Fruit fly (Drosophila melanogaster) whole organism, embryonic: ENCODE results near the gene CG6006.
A peak's percentile ranks its signal among the peaks of the same experiment; 100 is the strongest.

ENCODE experiments used
- Abd-B ChIP-seq: fragments of 200-800 bp; sonication (Bioruptor generic); optimal IDR thresholded peaks from 2 replicates; lab custom pipeline; 2018; ENCODE audit warnings: missing biosample characterization, mild to moderate bottlenecking, missing genetic modification characterization, moderate library complexity
- Adf1 ChIP-seq: fragments of 200-800 bp; sonication (Bioruptor generic); IDR thresholded peaks from 2 replicates; pipeline ENCODE4 v1.3.6; 2022; ENCODE audit warnings: missing biosample characterization, missing genetic modification characterization
- B-H1 ChIP-seq: fragments of 200-800 bp; sonication (Bioruptor generic); IDR thresholded peaks from 3 replicates; pipeline ENCODE4 v1.3.6; 2022; ENCODE audit warnings: missing biosample characterization, missing genetic modification characterization
- CG10565 ChIP-seq: fragments of 200-800 bp; sonication (Bioruptor generic); optimal IDR thresholded peaks from 3 replicates; lab custom pipeline; 2016; ENCODE audit warnings: missing biosample characterization, mild to moderate bottlenecking, missing genetic modification characterization
- CG12071 ChIP-seq: fragments of 200-800 bp; sonication (Bioruptor generic); optimal IDR thresholded peaks from 3 replicates; lab custom pipeline; 2018; ENCODE audit warnings: missing biosample characterization, mild to moderate bottlenecking, missing genetic modification characterization
- CG12744 ChIP-seq: fragments of 200-800 bp; sonication (Bioruptor generic); optimal IDR thresholded peaks from 2 replicates; lab custom pipeline; 2016; ENCODE audit warnings: missing biosample characterization, missing genetic modification characterization
- CG12769 ChIP-seq: fragments of 200-800 bp; sonication (Bioruptor generic); optimal IDR thresholded peaks from 2 replicates; lab custom pipeline; 2019; ENCODE audit warnings: missing biosample characterization, mild to moderate bottlenecking, missing genetic modification characterization, moderate library complexity
- CG14710 ChIP-seq: fragments of 200-800 bp; sonication (Bioruptor generic); optimal IDR thresholded peaks from 3 replicates; lab custom pipeline; 2019; ENCODE audit warnings: missing biosample characterization, mild to moderate bottlenecking, missing genetic modification characterization, moderate library complexity
- CG15479 ChIP-seq: fragments of 200-800 bp; sonication (Bioruptor generic); optimal IDR thresholded peaks from 3 replicates; lab custom pipeline; 2019; ENCODE audit warnings: missing biosample characterization, mild to moderate bottlenecking, missing genetic modification characterization, moderate library complexity
- CG17385 ChIP-seq: fragments of 200-800 bp; sonication (Bioruptor generic); optimal IDR thresholded peaks from 3 replicates; lab custom pipeline; 2018; ENCODE audit warnings: missing biosample characterization, mild to moderate bottlenecking, missing genetic modification characterization
- CG17568 ChIP-seq: fragments of 200-800 bp; sonication (Bioruptor generic); optimal IDR thresholded peaks from 2 replicates; lab custom pipeline; 2018; ENCODE audit warnings: missing biosample characterization, mild to moderate bottlenecking, missing genetic modification characterization, moderate library complexity
- CG18599 ChIP-seq: fragments of 200-800 bp; sonication (Bioruptor generic); optimal IDR thresholded peaks from 3 replicates; lab custom pipeline; 2017; ENCODE audit warnings: missing biosample characterization, missing genetic modification characterization, mild to moderate bottlenecking, moderate library complexity, missing genetic modification reagents
- CG18764 ChIP-seq: fragments of 200-800 bp; sonication (Bioruptor generic); optimal IDR thresholded peaks from 3 replicates; lab custom pipeline; 2016; ENCODE audit warnings: missing biosample characterization, missing genetic modification characterization
- CG30403 ChIP-seq: fragments of 200-800 bp; sonication (Bioruptor generic); optimal IDR thresholded peaks from 3 replicates; lab custom pipeline; 2016; ENCODE audit warnings: missing biosample characterization, missing genetic modification characterization
- CG43689 ChIP-seq: fragments of 200-800 bp; sonication (Bioruptor generic); IDR thresholded peaks from 2 replicates; pipeline ENCODE4 v1.3.6; 2022; ENCODE audit warnings: missing biosample characterization, missing genetic modification characterization
- CG4820 ChIP-seq: fragments of 200-800 bp; sonication (Bioruptor generic); optimal IDR thresholded peaks from 3 replicates; lab custom pipeline; 2016; ENCODE audit warnings: missing biosample characterization, missing genetic modification characterization
- CG7786 ChIP-seq: fragments of 200-800 bp; sonication (Bioruptor generic); optimal IDR thresholded peaks from 2 replicates; lab custom pipeline; 2016; ENCODE audit warnings: missing biosample characterization, missing genetic modification characterization
- Camta ChIP-seq: fragments of 200-800 bp; sonication (Bioruptor generic); optimal IDR thresholded peaks from 2 replicates; lab custom pipeline; 2016; ENCODE audit warnings: missing biosample characterization, missing genetic modification characterization
- D19A ChIP-seq: fragments of 200-800 bp; optimal IDR thresholded peaks from 3 replicates; lab custom pipeline; 2019; ENCODE audit warnings: missing biosample characterization, mild to moderate bottlenecking, missing genetic modification characterization, moderate library complexity
- Deaf1 ChIP-seq: fragments of 200-800 bp; optimal IDR thresholded peaks from 3 replicates; lab custom pipeline; 2019; ENCODE audit warnings: missing biosample characterization, mild to moderate bottlenecking, missing genetic modification characterization, moderate library complexity
- Dref ChIP-seq: fragments of 200-800 bp; sonication (Bioruptor generic); IDR thresholded peaks from 2 replicates; pipeline ENCODE4 v1.3.6; 2022; ENCODE audit warnings: missing biosample characterization, missing genetic modification characterization
- E2f1 ChIP-seq: fragments of 200-800 bp; sonication (Bioruptor generic); IDR thresholded peaks from 2 replicates; pipeline ENCODE4 v1.3.6; 2022; ENCODE audit warnings: missing biosample characterization, missing genetic modification characterization
- HmgD ChIP-seq: fragments of 200-800 bp; sonication (Bioruptor generic); optimal IDR thresholded peaks from 3 replicates; lab custom pipeline; 2016; ENCODE audit warnings: missing biosample characterization, missing genetic modification characterization
- Hmr ChIP-seq: fragments of 200-800 bp; sonication (Bioruptor generic); optimal IDR thresholded peaks from 3 replicates; lab custom pipeline; 2017; ENCODE audit warnings: mild to moderate bottlenecking, missing biosample characterization, missing genetic modification reagents, missing genetic modification characterization
- Hr51 ChIP-seq, 2 experiments: fragments of 200-800 bp; sonication (Bioruptor generic); optimal IDR thresholded peaks; 2 replicates in 1 of 2; 3 replicates in 1 of 2; lab custom pipeline; 2016 to 2018; ENCODE audit warnings: missing biosample characterization in 2 of 2, missing genetic modification characterization in 2 of 2, mild to moderate bottlenecking in 1 of 2, moderate library complexity in 1 of 2
- MESR4 ChIP-seq: fragments of 200-800 bp; sonication (Bioruptor generic); optimal IDR thresholded peaks from 2 replicates; lab custom pipeline; 2018; ENCODE audit warnings: missing biosample characterization, mild to moderate bottlenecking, missing genetic modification characterization, moderate library complexity
- Neu2 ChIP-seq: fragments of 200-800 bp; sonication (Bioruptor generic); optimal IDR thresholded peaks from 3 replicates; lab custom pipeline; 2016; ENCODE audit warnings: missing biosample characterization, missing genetic modification characterization, borderline replicate concordance
- NfI ChIP-seq: fragments of 200-800 bp; sonication (Bioruptor generic); optimal IDR thresholded peaks from 3 replicates; lab custom pipeline; 2018; ENCODE audit warnings: missing biosample characterization, mild to moderate bottlenecking, missing genetic modification characterization, moderate library complexity
- Opbp ChIP-seq: fragments of 200-800 bp; sonication (Bioruptor generic); IDR thresholded peaks from 3 replicates; pipeline ENCODE4 v1.3.6; 2022; ENCODE audit warnings: missing biosample characterization, missing genetic modification characterization; ENCODE audit not compliant: partially characterized antibody
- Spps ChIP-seq: fragments of 200-800 bp; sonication (Bioruptor generic); optimal IDR thresholded peaks from 2 replicates; lab custom pipeline; 2018; ENCODE audit warnings: missing biosample characterization, mild to moderate bottlenecking, missing genetic modification characterization
- Ssrp ChIP-seq: fragments of 200-800 bp; sonication (Bioruptor generic); optimal IDR thresholded peaks from 2 replicates; lab custom pipeline; 2018; ENCODE audit warnings: missing biosample characterization, mild to moderate bottlenecking, missing genetic modification characterization, moderate library complexity
- Trl ChIP-seq, 3 experiments: fragments of >200 bp in 2 of 3; fragments of 200-800 bp in 1 of 3; sonication (Bioruptor generic) in 1 of 3; optimal IDR thresholded peaks; 2 replicates in 1 of 3; 3 replicates in 2 of 3; lab custom pipeline; 2016 to 2017; ENCODE audit warnings: missing biosample characterization in 1 of 3, missing genetic modification characterization in 1 of 3
- ato ChIP-seq: fragments of 200-800 bp; sonication (Bioruptor generic); IDR thresholded peaks from 2 replicates; pipeline ENCODE4 v1.3.6; 2022; ENCODE audit warnings: missing biosample characterization, missing genetic modification characterization; ENCODE audit not compliant: partially characterized antibody
- danr ChIP-seq: fragments of 200-800 bp; sonication (Bioruptor generic); IDR thresholded peaks from 2 replicates; pipeline ENCODE4 v1.3.6; 2022; ENCODE audit warnings: missing biosample characterization, missing genetic modification characterization
- dati ChIP-seq: fragments of 200-800 bp; sonication (Bioruptor generic); IDR thresholded peaks from 2 replicates; pipeline ENCODE4 v1.3.6; 2022; ENCODE audit warnings: missing biosample characterization, missing genetic modification characterization
- eve ChIP-seq, 2 experiments: fragments of >200 bp; optimal IDR thresholded peaks; 2 replicates each; lab custom pipeline; 2017; ENCODE audit warnings: missing biosample characterization in 2 of 2, missing genetic modification characterization in 2 of 2
- eyg ChIP-seq: fragments of 200-800 bp; sonication (Bioruptor generic); optimal IDR thresholded peaks from 3 replicates; lab custom pipeline; 2016; ENCODE audit warnings: missing biosample characterization, missing genetic modification characterization
- gfzf ChIP-seq: fragments of 200-800 bp; sonication (Bioruptor generic); optimal IDR thresholded peaks from 2 replicates; lab custom pipeline; 2016; ENCODE audit warnings: missing biosample characterization, mild to moderate bottlenecking, missing genetic modification characterization, moderate library complexity
- gro ChIP-seq: fragments of 200-800 bp; sonication (Bioruptor generic); optimal IDR thresholded peaks from 2 replicates; lab custom pipeline; 2016; ENCODE audit warnings: missing biosample characterization, missing genetic modification characterization
- gsb-n ChIP-seq: fragments of 200-800 bp; sonication (Bioruptor generic); optimal IDR thresholded peaks from 3 replicates; lab custom pipeline; 2018; ENCODE audit warnings: missing biosample characterization, mild to moderate bottlenecking, missing genetic modification characterization
- lov ChIP-seq, 2 experiments: fragments of 200-800 bp in 1 of 2; fragments of >200 bp in 1 of 2; sonication (Bioruptor generic) in 1 of 2; IDR thresholded peaks in 1 of 2; optimal IDR thresholded peaks in 1 of 2; 2 replicates in 1 of 2; 3 replicates in 1 of 2; pipeline versions ENCODE4 v1.3.6 to Lab custom; 2017 to 2022; ENCODE audit warnings: missing biosample characterization in 1 of 2, missing genetic modification characterization in 1 of 2
- nmo ChIP-seq: fragments of 200-800 bp; sonication (Bioruptor generic); optimal IDR thresholded peaks from 2 replicates; lab custom pipeline; 2018; ENCODE audit warnings: missing biosample characterization, mild to moderate bottlenecking, missing genetic modification characterization, moderate library complexity
- pita ChIP-seq: fragments of 200-800 bp; sonication (Bioruptor generic); optimal IDR thresholded peaks from 2 replicates; lab custom pipeline; 2017; ENCODE audit warnings: missing biosample characterization, mild to moderate bottlenecking, missing genetic modification characterization
- psq ChIP-seq: fragments of 200-800 bp; sonication (Bioruptor generic); optimal IDR thresholded peaks from 2 replicates; lab custom pipeline; 2017; ENCODE audit warnings: missing biosample characterization, missing genetic modification characterization
- slbo ChIP-seq: fragments of 200-800 bp; sonication (Bioruptor generic); IDR thresholded peaks from 2 replicates; pipeline ENCODE4 v1.3.6; 2022; ENCODE audit warnings: missing biosample characterization, missing genetic modification characterization
- tin ChIP-seq: fragments of 200-800 bp; sonication (Bioruptor generic); optimal IDR thresholded peaks from 3 replicates; lab custom pipeline; 2016; ENCODE audit warnings: missing biosample characterization, missing genetic modification characterization
- tio ChIP-seq: fragments of 200-800 bp; sonication (Bioruptor generic); optimal IDR thresholded peaks from 2 replicates; lab custom pipeline; 2017; ENCODE audit warnings: missing biosample characterization, missing genetic modification characterization, inconsistent platforms
- zen2 ChIP-seq: fragments of 200-800 bp; sonication (Bioruptor generic); IDR thresholded peaks from 3 replicates; pipeline ENCODE4 v1.3.6; 2022; ENCODE audit warnings: missing biosample characterization, missing genetic modification characterization; ENCODE audit not compliant: partially characterized antibody

CG6006 gene

DNA sequence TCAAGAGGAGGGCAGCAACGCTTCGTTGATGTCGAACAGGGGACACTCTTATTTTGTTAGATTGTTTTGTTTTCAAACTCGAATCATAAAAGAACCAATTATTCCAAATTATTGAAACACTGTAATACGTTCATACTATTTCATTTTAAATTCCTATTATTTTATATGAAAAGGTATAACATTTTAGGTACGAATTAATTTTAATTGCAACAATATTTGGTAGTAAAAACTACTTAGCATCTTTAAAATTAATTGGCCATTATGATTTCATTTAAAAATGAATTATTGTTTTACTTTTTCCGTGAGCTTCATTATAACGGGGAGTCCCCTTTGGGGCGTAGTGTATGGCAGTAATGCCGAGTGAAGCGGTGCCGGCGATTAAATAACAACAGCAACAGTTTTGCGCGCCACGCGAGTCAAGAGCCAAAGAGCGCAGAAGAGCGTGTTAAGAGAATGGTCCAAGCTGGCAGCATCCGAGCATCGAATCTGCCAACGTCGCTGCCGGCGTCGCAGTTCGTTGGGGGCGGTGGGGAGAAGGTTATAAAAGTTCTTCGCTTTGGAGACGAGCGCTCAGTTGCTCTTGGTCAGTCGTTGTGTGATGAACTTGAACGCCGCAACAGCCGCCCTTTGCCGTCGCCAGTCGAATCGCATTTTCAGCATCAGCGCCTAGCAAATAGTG is 2.9 kb downstream of the CG6006 start (continued):
- peak; percentile 57 for TF ChIP-seq CG30403 (GFP tag; lab: Kevin White, UChicago)
- TF ChIP-seq HmgD (GFP tag; lab: Kevin White, UChicago) = no peak
- peak; percentile 31 for TF ChIP-seq CG17385
- no peak for TF ChIP-seq CG4820 (GFP tag; lab: Kevin White, UChicago)
- TF ChIP-seq gro (GFP tag; lab: Kevin White, UChicago) = peak; percentile 54
- TF ChIP-seq D19A (tag; lab: Kevin White, UChicago) = peak; percentile 90
- peak; percentile 98 for TF ChIP-seq Adf1 (GFP tag; lab: Robert Waterston, UW)
- TF ChIP-seq CG18599 (GFP tag; lab: Kevin White, UChicago) = peak; percentile 63
- TF ChIP-seq gfzf = no peak
- no peak for TF ChIP-seq pita
- no peak for TF ChIP-seq CG15479 (GFP tag; lab: Kevin White, UChicago)
- no peak for TF ChIP-seq Dref (GFP tag; lab: Robert Waterston, UW)
- TF ChIP-seq CG43689 (GFP tag; lab: Robert Waterston, UW) = no peak
- TF ChIP-seq CG12769 = no peak
- 0 out of 3 replicates have a peak, but pooled peaks have one; percentile 38 for TF ChIP-seq Opbp
- peak in 1 of 2 experiments; percentile 75 for TF ChIP-seq Hr51 (GFP tag; optimal IDR thresholded peaks at IDR 0.05; lab: Kevin White, UChicago)
- TF ChIP-seq Deaf1 (tag; lab: Kevin White, UChicago) = peak; percentile 79
- TF ChIP-seq zen2 (GFP tag; lab: Robert Waterston, UW) = peak; percentile 56; the same call in 2 of the 3 replicates
- TF ChIP-seq slbo = peak; percentile 43
- no peak for TF ChIP-seq CG18764 (GFP tag; lab: Kevin White, UChicago)
- TF ChIP-seq eyg (GFP tag; lab: Kevin White, UChicago) = no peak
- TF ChIP-seq CG10565 = no peak
- TF ChIP-seq gsb-n = no peak
- TF ChIP-seq Spps (tag; lab: Kevin White, UChicago) = no peak
- TF ChIP-seq NfI (GFP tag; lab: Kevin White, UChicago) = peak; percentile 7
- no peak for TF ChIP-seq ato (GFP tag; lab: Robert Waterston, UW)
- TF ChIP-seq CG7786 (GFP tag; lab: Kevin White, UChicago) = no peak
- TF ChIP-seq CG12744 (GFP tag; lab: Kevin White, UChicago) = peak; percentile 17
- TF ChIP-seq Ssrp (tag; lab: Kevin White, UChicago) = peak; percentile 30
- TF ChIP-seq tin (GFP tag; lab: Kevin White, UChicago) = no peak
- no peak for TF ChIP-seq MESR4 (GFP tag; lab: Kevin White, UChicago)
- TF ChIP-seq Neu2 (GFP tag; lab: Kevin White, UChicago) = no peak
- peak; percentile 37; the same call in 1 of the 2 replicates for TF ChIP-seq E2f1 (GFP tag; lab: Robert Waterston, UW)
- peak; percentile 66 to 76 for TF ChIP-seq Trl (optimal IDR thresholded peaks at IDR 0.05; lab: Kevin White, UChicago)
- no peak for TF ChIP-seq Trl (GFP tag; optimal IDR thresholded peaks at IDR 0.05; lab: Kevin White, UChicago)
- no peak for TF ChIP-seq psq (GFP tag; lab: Kevin White, UChicago)
- peak; percentile 32 for TF ChIP-seq tio
- peak; percentile 28; the same call in 1 of the 3 replicates for TF ChIP-seq B-H1
- TF ChIP-seq Hmr = peak; percentile 34
- TF ChIP-seq CG14710 (tag; lab: Kevin White, UChicago) = no peak
- no peak for TF ChIP-seq Abd-B (GFP tag; lab: Kevin White, UChicago)
- no peak for TF ChIP-seq dati (GFP tag; lab: Robert Waterston, UW)
- peak; percentile 0 for TF ChIP-seq Camta (GFP tag; lab: Kevin White, UChicago)
- TF ChIP-seq nmo (GFP tag; lab: Kevin White, UChicago) = peak; percentile 57
- no peak for TF ChIP-seq danr
- TF ChIP-seq CG12071 (GFP tag; lab: Kevin White, UChicago) = peak; percentile 5
- no peak for TF ChIP-seq CG17568 (GFP tag; lab: Kevin White, UChicago)
- TF ChIP-seq eve (GFP tag; optimal IDR thresholded peaks at IDR 0.05; lab: Kevin White, UChicago) = no peak
- TF ChIP-seq lov (optimal IDR thresholded peaks at IDR 0.05; lab: Kevin White, UChicago) = no peak
- peak; percentile 59; the same call in 1 of the 3 replicates for TF ChIP-seq lov (GFP tag; IDR thresholded peaks at IDR 0.05; lab: Robert Waterston, UW)
